Worm (Caenorhabditis elegans) whole organism, young adult: Measurements from ENCODE around the gene cutl-28.

Experiments
- C06A6.2 ChIP-seq: fragments of 200-800 bp; sonication (Bioruptor generic); conservative IDR thresholded peaks from 2 replicates; pipeline ENCODE4 v1.3.6; 2022; ENCODE audit warnings: missing genetic modification characterization, missing compliant biosample characterization
- F10E7.11 ChIP-seq: sonication (generic microtip); optimal IDR thresholded peaks from 2 replicates; lab custom pipeline; 2017; ENCODE audit warnings: mild to moderate bottlenecking, missing genetic modification characterization, moderate library complexity, missing compliant biosample characterization
- F52B5.7 ChIP-seq: sonication (generic microtip); optimal IDR thresholded peaks from 2 replicates; lab custom pipeline; 2016; ENCODE audit warnings: mild to moderate bottlenecking, missing genetic modification characterization, missing compliant biosample characterization
- F57A8.1 ChIP-seq: fragments of 200-800 bp; sonication (Bioruptor generic); optimal IDR thresholded peaks from 2 replicates; lab custom pipeline; 2018; ENCODE audit warnings: mild to moderate bottlenecking, missing genetic modification characterization, moderate library complexity, missing compliant biosample characterization
- K12H6.12 ChIP-seq: fragments of 200-800 bp; sonication (Bioruptor generic); optimal IDR thresholded peaks from 2 replicates; lab custom pipeline; 2018; ENCODE audit warnings: mild to moderate bottlenecking, missing genetic modification characterization, missing compliant biosample characterization
- T07F8.4 ChIP-seq: sonication (generic microtip); optimal IDR thresholded peaks from 2 replicates; lab custom pipeline; 2016; ENCODE audit warnings: mild to moderate bottlenecking, missing genetic modification characterization, moderate library complexity, missing compliant biosample characterization
- ZK185.1 ChIP-seq: sonication (generic microtip); optimal IDR thresholded peaks from 2 replicates; lab custom pipeline; 2016; ENCODE audit warnings: mild to moderate bottlenecking, missing genetic modification characterization, missing compliant biosample characterization; ENCODE audit not compliant: poor library complexity, severe bottlenecking
- akir-1 ChIP-seq: fragments of 200-800 bp; sonication (Bioruptor generic); optimal IDR thresholded peaks from 2 replicates; lab custom pipeline; 2018; ENCODE audit warnings: mild to moderate bottlenecking, missing genetic modification characterization, moderate library complexity, missing compliant biosample characterization
- ama-1 ChIP-seq, 3 experiments: fragments of 150-350 bp in 1 of 3; sonication (generic microtip) in 2 of 3; optimal IDR thresholded peaks; 2 replicates each; lab custom pipeline; 2014 to 2018; ENCODE audit warnings: missing biosample characterization in 2 of 3, missing genetic modification characterization in 2 of 3, missing genetic modification reagents in 2 of 3
- attf-6 ChIP-seq: fragments of 200-800 bp; sonication (Bioruptor generic); IDR thresholded peaks from 2 replicates; pipeline ENCODE4 v1.3.6; 2022; ENCODE audit warnings: missing genetic modification reagents, missing genetic modification characterization, missing compliant biosample characterization
- cebp-2 ChIP-seq: fragments of 200-800 bp; sonication (Bioruptor generic); IDR thresholded peaks from 2 replicates; pipeline ENCODE4 v1.3.6; 2022; ENCODE audit warnings: missing genetic modification characterization, missing compliant biosample characterization
- ceh-100 ChIP-seq: fragments of 200-800 bp; sonication (Bioruptor generic); IDR thresholded peaks from 2 replicates; pipeline ENCODE4 v1.3.6; 2022; ENCODE audit warnings: missing genetic modification reagents, missing genetic modification characterization, missing compliant biosample characterization
- ceh-58 ChIP-seq: fragments of 200-800 bp; sonication (Bioruptor generic); IDR thresholded peaks from 2 replicates; pipeline ENCODE4 v1.3.6; 2022; ENCODE audit warnings: missing genetic modification characterization, missing compliant biosample characterization
- ceh-79 ChIP-seq: sonication (generic microtip); optimal IDR thresholded peaks from 2 replicates; lab custom pipeline; 2017; ENCODE audit warnings: mild to moderate bottlenecking, missing genetic modification characterization, missing compliant biosample characterization
- die-1 ChIP-seq: sonication (generic microtip); optimal IDR thresholded peaks from 2 replicates; lab custom pipeline; 2016; ENCODE audit warnings: missing genotype, mild to moderate bottlenecking, missing genetic modification characterization, missing compliant biosample characterization
- dox-1 ChIP-seq: fragments of 200-800 bp; sonication (Bioruptor generic); IDR thresholded peaks from 2 replicates; pipeline ENCODE4 v1.3.6; 2022; ENCODE audit warnings: missing genetic modification reagents, missing genetic modification characterization, missing compliant biosample characterization
- dpl-1 ChIP-seq: fragments of 150-350 bp; optimal IDR thresholded peaks from 2 replicates; lab custom pipeline; 2014; ENCODE audit warnings: missing biosample characterization, missing genetic modification reagents, missing genetic modification characterization
- egl-44 ChIP-seq: fragments of 200-800 bp; sonication (Bioruptor generic); IDR thresholded peaks from 2 replicates; pipeline ENCODE4 v1.3.6; 2022; ENCODE audit warnings: missing genetic modification reagents, missing genetic modification characterization, missing compliant biosample characterization
- egrh-3 ChIP-seq: fragments of 200-800 bp; sonication (Bioruptor generic); IDR thresholded peaks from 2 replicates; pipeline ENCODE4 v1.3.6; 2022; ENCODE audit warnings: missing genetic modification reagents, missing genetic modification characterization, missing compliant biosample characterization
- ekl-4 ChIP-seq: fragments of 200-800 bp; sonication (Bioruptor generic); IDR thresholded peaks from 2 replicates; pipeline ENCODE4 v1.3.6; 2022; ENCODE audit warnings: missing genetic modification reagents, missing genetic modification characterization, missing compliant biosample characterization
- ets-4 ChIP-seq: fragments of 200-800 bp; sonication (Bioruptor generic); optimal IDR thresholded peaks from 2 replicates; lab custom pipeline; 2018; ENCODE audit warnings: mild to moderate bottlenecking, missing genetic modification characterization, missing compliant biosample characterization
- hlh-12 ChIP-seq: sonication (generic microtip); optimal IDR thresholded peaks from 2 replicates; lab custom pipeline; 2016; ENCODE audit warnings: missing genetic modification characterization, missing compliant biosample characterization
- hlh-26 ChIP-seq: fragments of 200-800 bp; sonication (Bioruptor generic); conservative IDR thresholded peaks from 2 replicates; pipeline ENCODE4 v1.3.6; 2022; ENCODE audit warnings: missing genetic modification reagents, missing genetic modification characterization, missing compliant biosample characterization
- hmg-1.2 ChIP-seq: fragments of 200-800 bp; sonication (Bioruptor generic); IDR thresholded peaks from 2 replicates; pipeline ENCODE4 v1.3.6; 2022; ENCODE audit warnings: missing genetic modification reagents, missing genetic modification characterization, missing compliant biosample characterization
- let-607 ChIP-seq, 2 experiments: fragments of 200-800 bp in 1 of 2; sonication (Bioruptor generic) in 1 of 2; sonication (generic microtip) in 1 of 2; optimal IDR thresholded peaks; 2 replicates each; lab custom pipeline; 2016 to 2018; ENCODE audit warnings: mild to moderate bottlenecking in 2 of 2, missing compliant biosample characterization in 2 of 2, missing genetic modification characterization in 2 of 2, moderate library complexity in 2 of 2, missing genotype in 1 of 2
- lir-1 ChIP-seq: fragments of 200-800 bp; sonication (Bioruptor generic); conservative IDR thresholded peaks from 2 replicates; pipeline ENCODE4 v1.3.6; 2022; ENCODE audit warnings: missing genetic modification reagents, missing genetic modification characterization, missing compliant biosample characterization
- lsy-27 ChIP-seq: sonication (generic microtip); optimal IDR thresholded peaks from 2 replicates; lab custom pipeline; 2017; ENCODE audit warnings: missing genetic modification characterization, mild to moderate bottlenecking, missing compliant biosample characterization, antibody characterized with exemption, missing genotype, borderline replicate concordance; ENCODE audit not compliant: insufficient read depth
- madf-3 ChIP-seq: fragments of 200-800 bp; sonication (Bioruptor generic); IDR thresholded peaks from 2 replicates; pipeline ENCODE4 v1.3.6; 2022; ENCODE audit warnings: missing genetic modification reagents, missing genetic modification characterization, missing compliant biosample characterization
- madf-8 ChIP-seq: fragments of 200-800 bp; sonication (Bioruptor generic); conservative IDR thresholded peaks from 2 replicates; pipeline ENCODE4 v1.3.6; 2022; ENCODE audit warnings: missing genetic modification reagents, missing genetic modification characterization, missing compliant biosample characterization
- mel-28 ChIP-seq: sonication (generic microtip); optimal IDR thresholded peaks from 2 replicates; lab custom pipeline; 2016; ENCODE audit warnings: borderline replicate concordance, mild to moderate bottlenecking, missing genetic modification characterization, missing compliant biosample characterization
- nhr-120 ChIP-seq: fragments of 200-800 bp; sonication (Bioruptor generic); IDR thresholded peaks from 2 replicates; pipeline ENCODE4 v1.3.6; 2022; ENCODE audit warnings: missing genetic modification characterization, missing compliant biosample characterization
- pbrm-1 ChIP-seq: fragments of 200-800 bp; sonication (Bioruptor generic); IDR thresholded peaks from 2 replicates; pipeline ENCODE4 v1.3.6; 2022; ENCODE audit warnings: missing genetic modification reagents, missing genetic modification characterization, missing compliant biosample characterization
- rcor-1 ChIP-seq: fragments of 200-800 bp; sonication (Bioruptor generic); IDR thresholded peaks from 2 replicates; pipeline ENCODE4 v1.3.6; 2022; ENCODE audit warnings: missing genetic modification reagents, missing genetic modification characterization, missing compliant biosample characterization
- rpc-1 ChIP-seq, 2 experiments: fragments of 150-350 bp in 1 of 2; sonication (generic microtip) in 1 of 2; optimal IDR thresholded peaks; 2 replicates each; lab custom pipeline; 2014 to 2018; ENCODE audit warnings: missing biosample characterization in 1 of 2, missing genetic modification characterization in 1 of 2, missing genetic modification reagents in 1 of 2, missing genotype in 1 of 2
- sdz-38 ChIP-seq: sonication (generic microtip); optimal IDR thresholded peaks from 2 replicates; lab custom pipeline; 2016; ENCODE audit warnings: missing genotype, missing genetic modification characterization, missing compliant biosample characterization
- snpc-1.1 ChIP-seq: sonication (generic microtip); optimal IDR thresholded peaks from 2 replicates; lab custom pipeline; 2017; ENCODE audit warnings: missing genetic modification characterization, mild to moderate bottlenecking, missing compliant biosample characterization, antibody characterized with exemption, moderate library complexity, missing genotype, missing genetic modification reagents; ENCODE audit not compliant: insufficient read depth
- snpc-1.3 ChIP-seq: sonication (generic microtip); optimal IDR thresholded peaks from 2 replicates; lab custom pipeline; 2017; ENCODE audit warnings: missing genetic modification characterization, mild to moderate bottlenecking, missing compliant biosample characterization, antibody characterized with exemption, moderate library complexity, missing genotype, missing genetic modification reagents; ENCODE audit not compliant: insufficient read depth
- snpc-3.4 ChIP-seq: sonication (generic microtip); optimal IDR thresholded peaks from 2 replicates; lab custom pipeline; 2017; ENCODE audit warnings: missing genetic modification characterization, mild to moderate bottlenecking, missing compliant biosample characterization, antibody characterized with exemption, moderate library complexity, missing genotype, missing genetic modification reagents
- somi-1 ChIP-seq: fragments of 200-800 bp; sonication (Bioruptor generic); optimal IDR thresholded peaks from 2 replicates; lab custom pipeline; 2018; ENCODE audit warnings: mild to moderate bottlenecking, missing genetic modification characterization, missing compliant biosample characterization
- tlf-1 ChIP-seq: fragments of 200-800 bp; sonication (Bioruptor generic); optimal IDR thresholded peaks from 2 replicates; lab custom pipeline; 2018; ENCODE audit warnings: mild to moderate bottlenecking, missing genetic modification characterization, missing compliant biosample characterization
- unc-130 ChIP-seq: sonication (generic microtip); optimal IDR thresholded peaks from 2 replicates; lab custom pipeline; 2016; ENCODE audit warnings: missing genetic modification reagents, missing genetic modification characterization, missing compliant biosample characterization
- ztf-18 ChIP-seq: sonication (generic microtip); optimal IDR thresholded peaks from 2 replicates; lab custom pipeline; 2016; ENCODE audit warnings: missing genotype, mild to moderate bottlenecking, missing genetic modification characterization, missing compliant biosample characterization
- ztf-26 ChIP-seq: sonication (generic microtip); optimal IDR thresholded peaks from 2 replicates; lab custom pipeline; 2017; ENCODE audit warnings: missing genetic modification characterization, missing compliant biosample characterization
- ztf-6 ChIP-seq: fragments of 200-800 bp; sonication (Bioruptor generic); IDR thresholded peaks from 2 replicates; pipeline ENCODE4 v1.3.6; 2022; ENCODE audit warnings: missing genetic modification reagents, missing genetic modification characterization, missing compliant biosample characterization

The cutl-28 gene

DNA sequence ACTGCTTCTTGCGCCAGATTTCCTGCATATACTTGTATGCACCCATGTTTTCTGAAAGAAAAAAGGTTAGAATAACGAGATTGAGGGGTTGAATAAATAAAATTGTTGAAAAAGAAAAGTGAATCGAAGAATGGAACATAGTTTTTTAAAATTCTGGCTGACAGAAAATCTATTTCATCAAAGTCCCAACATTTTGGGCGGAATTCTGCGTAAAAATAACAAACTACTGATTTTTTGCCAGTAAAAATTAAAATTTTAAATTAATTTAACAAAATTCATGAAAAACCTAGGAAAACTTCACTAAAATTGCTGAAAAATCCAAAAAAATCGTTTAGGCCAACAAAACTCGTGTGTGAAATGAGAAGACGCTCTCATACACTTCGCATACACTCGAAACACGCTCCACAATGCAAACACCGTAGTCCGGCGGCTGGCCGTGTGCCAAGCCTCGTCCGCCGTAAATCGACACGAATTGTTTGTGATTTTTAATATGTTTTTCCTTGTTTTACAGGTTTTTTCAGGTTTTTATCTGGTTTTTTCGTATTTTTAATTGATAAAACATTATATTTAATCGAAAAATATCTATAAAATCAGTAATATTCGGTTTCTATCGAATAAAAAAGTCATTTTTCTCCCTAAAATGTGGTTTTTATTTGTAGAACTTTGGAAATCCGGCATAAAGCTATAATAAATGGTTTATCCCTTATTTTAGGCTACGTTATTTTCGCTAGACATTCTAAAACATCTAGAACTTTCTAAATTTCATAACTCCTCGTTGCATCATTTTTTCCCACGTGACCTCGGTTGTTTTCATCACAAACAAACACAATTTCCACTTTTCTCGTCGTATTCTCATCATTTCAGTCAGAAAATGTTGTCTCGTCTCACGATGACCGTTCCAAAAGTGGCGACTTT lies 29.5 kb upstream of the cutl-28 start, which contains the start of the genes rpl-15 and K11H12.8 (continued):
- TF ChIP-seq K12H6.12 (tag; lab: Kevin White, UChicago) (peak; percentile 100), hmg-1.2 (GFP tag; lab: Robert Waterston, UW) (peak; percentile 95), lir-1 (GFP tag; lab: Robert Waterston, UW) (peak; percentile 99), snpc-1.3 (tag; lab: Kevin White, UChicago) (peak; percentile 99), mel-28 (peak; percentile 93), tlf-1 (GFP tag; lab: Kevin White, UChicago) (peak; percentile 100), F57A8.1 (peak; percentile 96), ceh-100 (GFP tag; lab: Robert Waterston, UW) (peak; percentile 94), egrh-3 (peak; percentile 92), attf-6 (peak; percentile 92), ZK185.1 (tag; lab: Kevin White, UChicago) (peak; percentile 99), dpl-1 (peak; percentile 96), cebp-2 (GFP tag; lab: Robert Waterston, UW) (peak; percentile 97), ztf-18 (tag; lab: Kevin White, UChicago) (peak; percentile 88), madf-8 (GFP tag; lab: Robert Waterston, UW) (peak; percentile 91), die-1 (tag; lab: Kevin White, UChicago) (peak; percentile 95), hlh-26 (GFP tag; lab: Robert Waterston, UW) (no peak), akir-1 (GFP tag; lab: Kevin White, UChicago) (peak; percentile 91), nhr-120 (GFP tag; lab: Robert Waterston, UW) (0 out of 2 replicates have a peak, but pooled peaks have one; percentile 88), unc-130 (GFP tag; lab: Kevin White, UChicago) (peak; percentile 98), lsy-27 (tag; lab: Kevin White, UChicago) (peak; percentile 69), ceh-79 (peak; percentile 95), F52B5.7 (tag; lab: Kevin White, UChicago) (peak; percentile 99), snpc-1.1 (peak; percentile 94), let-607 (tag; optimal IDR thresholded peaks at IDR 0.05; lab: Kevin White, UChicago) (peak; percentile 95 to 97), C06A6.2 (GFP tag; lab: Robert Waterston, UW) (peak; percentile 98), madf-3 (GFP tag; lab: Robert Waterston, UW) (peak; percentile 99), snpc-3.4 (peak; percentile 99), hlh-12 (tag; lab: Kevin White, UChicago) (no peak), rpc-1 (optimal IDR thresholded peaks at IDR 0.05; lab: Kevin White, UChicago) (peak; percentile 47), rpc-1 (tag; optimal IDR thresholded peaks at IDR 0.05; lab: Kevin White, UChicago) (peak; percentile 11), egl-44 (GFP tag; lab: Robert Waterston, UW) (peak; percentile 99), ztf-6 (GFP tag; lab: Robert Waterston, UW) (peak; percentile 100), dox-1 (GFP tag; lab: Robert Waterston, UW) (peak; percentile 100), pbrm-1 (GFP tag; lab: Robert Waterston, UW) (peak; percentile 100), T07F8.4 (tag; lab: Kevin White, UChicago) (peak; percentile 92), rcor-1 (GFP tag; lab: Robert Waterston, UW) (peak; percentile 99), ama-1 (optimal IDR thresholded peaks at IDR 0.05; lab: Kevin White, UChicago) (peak; percentile 54), ama-1 (GFP tag; optimal IDR thresholded peaks at IDR 0.05; lab: Kevin White, UChicago) (peak; percentile 68 to 80), ets-4 (GFP tag; lab: Kevin White, UChicago) (peak; percentile 88), sdz-38 (tag; lab: Kevin White, UChicago) (no peak), F10E7.11 (peak; percentile 96), ekl-4 (GFP tag; lab: Robert Waterston, UW) (peak; percentile 99), somi-1 (peak; percentile 100), ceh-58 (GFP tag; lab: Robert Waterston, UW) (0 out of 2 replicates have a peak, but pooled peaks have one; percentile 90), ztf-26 (tag; lab: Kevin White, UChicago) (peak; percentile 99)
